Worm (Caenorhabditis elegans) whole organism, L4 larva: Measurements from ENCODE around the gene let-711.

Experiments
- F10B5.3 ChIP-seq: sonication (generic microtip); optimal IDR thresholded peaks from 2 replicates; lab custom pipeline; 2016; ENCODE audit warnings: mild to moderate bottlenecking, missing genetic modification characterization, missing compliant biosample characterization
- Y105C5A.15 ChIP-seq: fragments of 200-800 bp; sonication (Bioruptor generic); IDR thresholded peaks from 2 replicates; pipeline ENCODE4 v1.3.6; 2022; ENCODE audit warnings: missing genetic modification characterization, missing compliant biosample characterization
- aha-1 ChIP-seq: fragments of 150-350 bp; peaks from one replicate; lab custom pipeline; 2014; ENCODE audit warnings: missing biosample characterization, missing genetic modification characterization
- ceh-20 ChIP-seq: fragments of 200-800 bp; sonication (Bioruptor generic); IDR thresholded peaks from 2 replicates; pipeline ENCODE4 v1.3.6; 2022; ENCODE audit warnings: missing genetic modification reagents, missing genetic modification characterization, missing compliant biosample characterization
- ceh-44 ChIP-seq: fragments of 200-800 bp; sonication (Bioruptor generic); IDR thresholded peaks from 2 replicates; pipeline ENCODE4 v1.3.6; 2022; ENCODE audit warnings: missing genetic modification reagents, missing genetic modification characterization, missing compliant biosample characterization
- cey-2 ChIP-seq: sonication (generic microtip); optimal IDR thresholded peaks from 3 replicates; lab custom pipeline; 2017; ENCODE audit warnings: missing genetic modification characterization, mild to moderate bottlenecking, missing compliant biosample characterization, antibody characterized with exemption, borderline replicate concordance; ENCODE audit not compliant: insufficient read depth
- daf-12 ChIP-seq: fragments of 150-350 bp; optimal IDR thresholded peaks from 2 replicates; lab custom pipeline; 2014; ENCODE audit warnings: missing biosample characterization, missing genetic modification reagents, missing genetic modification characterization
- daf-16 ChIP-seq, 3 experiments: sonication (generic microtip); optimal IDR thresholded peaks; 2 replicates each; lab custom pipeline; 2016 to 2017; ENCODE audit warnings: missing genetic modification characterization in 3 of 3, missing genetic modification reagents in 3 of 3, mild to moderate bottlenecking in 2 of 3, missing compliant biosample characterization in 2 of 3, missing biosample characterization in 1 of 3, moderate library complexity in 1 of 3
- duxl-1 ChIP-seq: sonication (generic microtip); optimal IDR thresholded peaks from 2 replicates; lab custom pipeline; 2016; ENCODE audit warnings: mild to moderate bottlenecking, missing genetic modification characterization, moderate library complexity, missing compliant biosample characterization; ENCODE audit not compliant: poor library complexity
- dve-1 ChIP-seq: sonication (generic microtip); optimal IDR thresholded peaks from 2 replicates; lab custom pipeline; 2017; ENCODE audit warnings: antibody characterized with exemption, mild to moderate bottlenecking, missing genetic modification characterization, missing compliant biosample characterization; ENCODE audit not compliant: insufficient read depth
- egl-27 ChIP-seq: sonication (generic microtip); optimal IDR thresholded peaks from 3 replicates; lab custom pipeline; 2017; ENCODE audit warnings: missing biosample characterization, missing genetic modification reagents, missing genetic modification characterization
- egl-43 ChIP-seq: fragments of 200-800 bp; sonication (Bioruptor generic); IDR thresholded peaks from 2 replicates; pipeline ENCODE4 v1.3.6; 2022; ENCODE audit warnings: missing genetic modification reagents, missing genetic modification characterization, missing compliant biosample characterization
- hif-1 ChIP-seq, 2 experiments: sonication (generic microtip); optimal IDR thresholded peaks; 2 replicates each; lab custom pipeline; 2016 to 2017; ENCODE audit warnings: missing compliant biosample characterization in 2 of 2, missing genetic modification characterization in 2 of 2, missing genetic modification reagents in 2 of 2, missing genotype in 2 of 2, mild to moderate bottlenecking in 1 of 2
- hlh-11 ChIP-seq: fragments of 200-800 bp; sonication (Bioruptor generic); optimal IDR thresholded peaks from 2 replicates; lab custom pipeline; 2018; ENCODE audit warnings: mild to moderate bottlenecking, missing genetic modification characterization, missing compliant biosample characterization
- hlh-30 ChIP-seq: sonication (generic microtip); optimal IDR thresholded peaks from 2 replicates; lab custom pipeline; 2017; ENCODE audit warnings: antibody characterized with exemption, mild to moderate bottlenecking, missing genetic modification characterization, missing compliant biosample characterization; ENCODE audit not compliant: insufficient read depth
- jun-1 ChIP-seq: fragments of 150-350 bp; optimal IDR thresholded peaks from 2 replicates; lab custom pipeline; 2014; ENCODE audit warnings: missing biosample characterization, missing genetic modification reagents, missing genetic modification characterization
- lin-15B ChIP-seq: fragments of 150-350 bp; sonication (generic microtip); optimal IDR thresholded peaks from 3 replicates; lab custom pipeline; 2014; ENCODE audit warnings: missing biosample characterization, missing genetic modification characterization
- lin-38 ChIP-seq: fragments of 200-800 bp; sonication (Bioruptor generic); IDR thresholded peaks from 2 replicates; pipeline ENCODE4 v1.3.6; 2022; ENCODE audit warnings: missing genetic modification reagents, missing genetic modification characterization, missing compliant biosample characterization
- lsy-2 ChIP-seq, 2 experiments: fragments of 150-350 bp in 1 of 2; sonication (generic microtip) in 1 of 2; optimal IDR thresholded peaks; 2 replicates each; lab custom pipeline; 2014 to 2017; ENCODE audit warnings: missing biosample characterization in 2 of 2, missing genetic modification characterization in 2 of 2
- madf-5 ChIP-seq, 2 experiments: fragments of 200-800 bp; sonication (Bioruptor generic); IDR thresholded peaks; 2 replicates each; pipeline ENCODE4 v1.3.6; 2022; ENCODE audit warnings: missing compliant biosample characterization in 2 of 2, missing genetic modification characterization in 2 of 2
- mdl-1 ChIP-seq, 2 experiments: fragments of 150-350 bp in 1 of 2; sonication (generic microtip) in 1 of 2; optimal IDR thresholded peaks; 2 replicates each; lab custom pipeline; 2014 to 2017; ENCODE audit warnings: missing biosample characterization in 2 of 2, missing genetic modification characterization in 2 of 2
- mdt-29 ChIP-seq: fragments of 200-800 bp; sonication (Bioruptor generic); IDR thresholded peaks from 2 replicates; pipeline ENCODE4 v1.3.6; 2022; ENCODE audit warnings: missing genetic modification reagents, missing genetic modification characterization, missing compliant biosample characterization
- mep-1 ChIP-seq: fragments of 150-350 bp; sonication (generic microtip); optimal IDR thresholded peaks from 3 replicates; lab custom pipeline; 2014; ENCODE audit warnings: missing biosample characterization, missing genetic modification characterization
- mes-2 ChIP-seq: sonication (generic microtip); optimal IDR thresholded peaks from 2 replicates; lab custom pipeline; 2016; ENCODE audit warnings: missing genotype, mild to moderate bottlenecking, missing genetic modification characterization, missing compliant biosample characterization; ENCODE audit not compliant: poor library complexity, severe bottlenecking
- mxl-3 ChIP-seq: fragments of 200-800 bp; sonication (Bioruptor generic); optimal IDR thresholded peaks from 2 replicates; lab custom pipeline; 2018; ENCODE audit warnings: mild to moderate bottlenecking, missing genetic modification characterization, missing compliant biosample characterization
- nhr-28 ChIP-seq: fragments of 150-350 bp; optimal IDR thresholded peaks from 2 replicates; lab custom pipeline; 2014; ENCODE audit warnings: missing biosample characterization, missing genetic modification characterization
- nhr-42 ChIP-seq: fragments of 200-800 bp; sonication (Bioruptor generic); IDR thresholded peaks from 2 replicates; pipeline ENCODE4 v1.3.6; 2022; ENCODE audit warnings: missing genetic modification characterization, missing compliant biosample characterization
- nhr-76 ChIP-seq: fragments of 150-350 bp; optimal IDR thresholded peaks from 2 replicates; lab custom pipeline; 2014; ENCODE audit warnings: missing biosample characterization, missing genetic modification characterization
- set-16 ChIP-seq: fragments of 200-800 bp; sonication (Bioruptor generic); IDR thresholded peaks from 2 replicates; pipeline ENCODE4 v1.3.6; 2022; ENCODE audit warnings: missing genetic modification reagents, missing genetic modification characterization, missing compliant biosample characterization
- tra-1 ChIP-seq: fragments of 200-800 bp; sonication (Bioruptor generic); IDR thresholded peaks from 2 replicates; pipeline ENCODE4 v1.3.6; 2022; ENCODE audit warnings: missing genetic modification reagents, missing genetic modification characterization, missing compliant biosample characterization
- unc-130 ChIP-seq: sonication (generic microtip); optimal IDR thresholded peaks from 2 replicates; lab custom pipeline; 2016; ENCODE audit warnings: missing genetic modification reagents, missing genetic modification characterization, missing compliant biosample characterization
- unc-39 ChIP-seq: sonication (generic microtip); optimal IDR thresholded peaks from 2 replicates; lab custom pipeline; 2017; ENCODE audit warnings: missing biosample characterization, missing genetic modification characterization
- ztf-11 ChIP-seq: fragments of 150-350 bp; optimal IDR thresholded peaks from 2 replicates; lab custom pipeline; 2014; ENCODE audit warnings: missing biosample characterization, missing genetic modification characterization

Gene let-711

ce11 chrIII:6931896-6932295 lies 14.6 kb upstream of the let-711 start, which contains the start of gene byn-1 (continued):
- no peak for TF ChIP-seq ceh-20 (GFP tag; lab: Robert Waterston, UW)
- TF ChIP-seq madf-5 (GFP tag; IDR thresholded peaks at IDR 0.05; lab: Robert Waterston, UW): 0 out of 4 replicates have a peak, but pooled peaks of 1 of the 2 experiments have one; percentile 10
- TF ChIP-seq tra-1 (GFP tag; lab: Robert Waterston, UW): no peak
- no peak for TF ChIP-seq jun-1 (tag; lab: Kevin White, UChicago)
- no peak for TF ChIP-seq ztf-11 (tag; lab: Kevin White, UChicago)
- no peak for TF ChIP-seq ceh-44 (GFP tag; lab: Robert Waterston, UW)
- TF ChIP-seq lin-15B (tag; lab: Kevin White, UChicago): no peak
- TF ChIP-seq Y105C5A.15: 0 out of 2 replicates have a peak, but pooled peaks have one; percentile 9
- TF ChIP-seq lin-38: peak; percentile 58

ce11 chrIII:6935269-6936017 lies 11.1 kb upstream of the let-711 start, which contains the start of the genes F57B9.8 and coq-2:
Gene F57B9.8 (minus strand): TSS chrIII:6935319.
Gene coq-2 (plus strand): TSS chrIII:6935967.
- TF ChIP-seq mep-1 (tag; lab: Kevin White, UChicago): no peak
- no peak for TF ChIP-seq F10B5.3 (tag; lab: Kevin White, UChicago)
- TF ChIP-seq daf-12 (tag; lab: Kevin White, UChicago): no peak
- no peak for TF ChIP-seq mes-2 (tag; lab: Kevin White, UChicago)
- TF ChIP-seq nhr-42 (GFP tag; lab: Robert Waterston, UW): no peak
- peak; percentile 34 for TF ChIP-seq dve-1
- peak; percentile 99 for TF ChIP-seq aha-1 (tag; lab: Kevin White, UChicago)
- TF ChIP-seq mdt-29: no peak
- TF ChIP-seq egl-27 (tag; lab: Kevin White, UChicago): no peak
- TF ChIP-seq hif-1 (tag; optimal IDR thresholded peaks at IDR 0.05; lab: Kevin White, UChicago): peak in 1 of 2 experiments; percentile 97

DNA sequence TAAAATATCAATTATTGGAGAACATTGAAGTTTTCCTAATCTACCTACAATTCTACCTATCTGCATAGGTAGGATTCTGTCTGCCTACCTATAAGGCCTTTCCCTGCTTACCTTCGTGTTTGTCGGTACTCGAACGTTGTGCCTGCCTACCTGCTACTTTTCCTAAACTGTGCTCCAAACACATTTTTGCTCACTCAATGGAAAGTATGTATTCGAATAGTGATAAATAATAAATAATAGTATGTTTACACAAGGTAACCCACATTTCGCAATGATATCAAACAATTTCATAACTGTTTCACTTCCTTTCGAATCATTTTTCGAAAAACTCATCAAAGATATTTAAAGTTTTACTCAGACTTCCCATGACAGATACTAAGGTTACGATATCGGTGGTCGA lies 7.0 kb upstream of the let-711 start, which contains the start of gene F57B9.3:
F57B9.3 (plus strand) TSS at position 301 of the 400 bp plus-strand sequence.
- TF ChIP-seq daf-16 (GFP tag; optimal IDR thresholded peaks at IDR 0.05; lab: Kevin White, UChicago) (no peak), daf-16 (tag; optimal IDR thresholded peaks at IDR 0.05; lab: Kevin White, UChicago) (peak; percentile 28), mdt-29 (no peak)

DNA sequence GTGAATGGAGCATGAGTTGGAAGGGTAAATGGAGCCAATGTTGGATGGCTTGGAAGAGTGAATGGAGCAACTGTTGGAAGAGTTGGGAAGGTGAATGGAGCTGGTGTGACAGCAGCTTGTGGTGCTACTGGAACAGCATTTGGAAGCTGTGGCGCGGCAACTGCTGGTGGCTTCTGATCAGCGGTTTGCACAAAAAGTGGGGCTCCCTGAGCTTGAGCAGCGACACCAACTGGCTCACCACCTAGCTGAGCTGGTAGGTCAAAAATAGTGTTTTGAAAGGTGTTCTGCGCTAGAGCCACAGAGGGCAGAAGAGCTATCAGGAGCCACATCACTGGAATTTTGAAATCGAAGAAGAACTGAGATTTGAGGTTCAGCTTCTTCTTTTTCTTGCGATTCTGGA lies 1.2 kb upstream of the let-711 start:
- peak; percentile 65 for TF ChIP-seq set-16 (GFP tag; lab: Robert Waterston, UW)
- TF ChIP-seq egl-43: 0 out of 2 replicates have a peak, but pooled peaks have one; percentile 23
- TF ChIP-seq cey-2 (tag; lab: Kevin White, UChicago): no peak

DNA sequence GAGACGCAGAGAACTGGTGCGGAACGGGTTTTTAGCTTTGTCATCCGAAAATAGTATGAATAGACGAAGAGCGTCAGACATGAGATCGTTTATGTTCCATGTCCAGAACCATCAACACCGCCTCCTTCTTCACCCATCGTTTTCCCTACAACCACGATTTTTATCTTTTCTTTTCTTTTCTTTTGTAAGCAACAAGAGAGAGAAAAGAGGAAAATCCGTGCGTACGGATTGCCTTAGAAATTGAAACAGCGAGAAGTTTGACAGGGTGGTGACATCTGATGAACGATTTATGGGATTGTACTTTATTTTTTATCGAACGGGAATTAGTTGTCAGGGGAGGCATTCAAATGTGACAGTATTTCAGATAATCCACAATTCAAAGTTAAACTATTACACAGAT lies 771 bp upstream of the let-711 start, which contains the start of gene abu-13:
abu-13 (minus strand) TSS at position 152 of the 400 bp plus-strand sequence.
- TF ChIP-seq F10B5.3 (tag; lab: Kevin White, UChicago) (no peak), hlh-11 (tag; lab: Kevin White, UChicago) (peak; percentile 7), mdl-1 (tag; optimal IDR thresholded peaks at IDR 0.05; lab: Kevin White, UChicago) (peak in 1 of 2 experiments; percentile 10), nhr-28 (tag; lab: Kevin White, UChicago) (peak; percentile 19)

DNA sequence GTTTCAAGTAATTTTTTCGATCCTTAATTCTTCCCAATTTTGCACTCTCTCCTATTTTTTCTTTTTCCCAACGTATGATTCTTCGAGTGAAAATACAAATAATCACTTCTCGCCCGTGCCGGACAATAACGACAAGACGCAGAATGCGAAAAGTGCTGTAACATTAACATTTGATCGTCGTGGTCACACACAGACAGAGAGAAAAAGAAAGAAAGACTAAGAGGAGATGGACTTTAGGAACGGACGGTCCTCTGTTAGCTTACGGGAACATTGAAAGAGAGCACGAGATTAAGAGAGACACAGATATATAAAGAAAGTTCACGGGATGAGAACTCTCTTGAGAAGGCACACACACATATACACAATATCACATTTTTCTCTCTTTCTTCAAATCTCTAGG lies 1.4 kb downstream of the let-711 start:
- TF ChIP-seq duxl-1 (tag; lab: Kevin White, UChicago) (no peak), lin-15B (tag; lab: Kevin White, UChicago) (no peak), lsy-2 (tag; optimal IDR thresholded peaks at IDR 0.05; lab: Kevin White, UChicago) (peak in 1 of 2 experiments; percentile 21), nhr-76 (no peak), nhr-28 (tag; lab: Kevin White, UChicago) (peak; percentile 63), mdl-1 (tag; optimal IDR thresholded peaks at IDR 0.05; lab: Kevin White, UChicago) (peak in 1 of 2 experiments; percentile 16), mxl-3 (peak; percentile 26), daf-16 (GFP tag; optimal IDR thresholded peaks at IDR 0.05; lab: Kevin White, UChicago) (no peak), daf-16 (tag; optimal IDR thresholded peaks at IDR 0.05; lab: Kevin White, UChicago) (peak; percentile 9), ceh-44 (GFP tag; lab: Robert Waterston, UW) (no peak), hlh-30 (tag; lab: Kevin White, UChicago) (peak; percentile 86), unc-130 (no peak), unc-39 (tag; lab: Kevin White, UChicago) (no peak), hlh-11 (tag; lab: Kevin White, UChicago) (peak; percentile 48), hif-1 (tag; optimal IDR thresholded peaks at IDR 0.05; lab: Kevin White, UChicago) (peak in 1 of 2 experiments; percentile 9)
